In genomic region chrX:13766495-13766894, dm6 we compare ENCODE assay signal across 2 fruit fly cellular contexts.
TF ChIP-seq lines count a peak whose summit lies in the region.

No protein-coding gene starts in this region.

TF ChIP-seq in whole organism, adult, 20 proteins besides CTCF, POLR2A, EP300 and RAD21:
- peak; percentile 92 for TF ChIP-seq tj (GFP tag; optimal IDR thresholded peaks at IDR 0.05; lab: Kevin White, UChicago)
- no peak for TF ChIP-seq CG33017 (tag; optimal IDR thresholded peaks at IDR 0.05; lab: Kevin White, UChicago)

TF ChIP-seq in whole organism, prepupa, 60 proteins besides CTCF, POLR2A, EP300 and RAD21:
- TF ChIP-seq dsx (GFP tag; optimal IDR thresholded peaks at IDR 0.05; lab: Kevin White, UChicago; ENCODE audit: poor library complexity, severe bottlenecking) (no peak), svp (GFP tag; lab: Kevin White, UChicago) (peak; percentile 39), Sox14 (GFP tag; optimal IDR thresholded peaks at IDR 0.05; lab: Kevin White, UChicago) (no peak), CG32006 (GFP tag; optimal IDR thresholded peaks at IDR 0.05; lab: Kevin White, UChicago) (no peak), CG6808 (GFP tag; optimal IDR thresholded peaks at IDR 0.05; lab: Kevin White, UChicago) (no peak), salr (GFP tag; optimal IDR thresholded peaks at IDR 0.05; lab: Kevin White, UChicago) (no peak), cyc (GFP tag; optimal IDR thresholded peaks at IDR 0.05; lab: Kevin White, UChicago) (no peak)
